Worm (Caenorhabditis elegans) whole organism, L1 larva: ENCODE results near the gene F17C8.7.

Experiments used
- ceh-82 ChIP-seq, 3 experiments: fragments of 150-350 bp in 1 of 3; sonication (generic microtip) in 2 of 3; optimal IDR thresholded peaks; 2 replicates each; lab custom pipeline; 2014 to 2017; ENCODE audit warnings: missing biosample characterization in 3 of 3, missing genetic modification characterization in 3 of 3
- ces-1 ChIP-seq: fragments of 150-350 bp; optimal IDR thresholded peaks from 2 replicates; lab custom pipeline; 2014; ENCODE audit warnings: missing biosample characterization, missing genetic modification reagents, missing genetic modification characterization
- elt-2 ChIP-seq: sonication (generic microtip); optimal IDR thresholded peaks from 2 replicates; lab custom pipeline; 2016; ENCODE audit warnings: missing genetic modification characterization, mild to moderate bottlenecking, inconsistent platforms, missing compliant biosample characterization, missing genetic modification reagents
- jun-1 ChIP-seq: fragments of 150-350 bp; optimal IDR thresholded peaks from 2 replicates; lab custom pipeline; 2014; ENCODE audit warnings: missing biosample characterization, missing genetic modification reagents, missing genetic modification characterization
- lin-39 ChIP-seq: fragments of 150-350 bp; optimal IDR thresholded peaks from 2 replicates; lab custom pipeline; 2014; ENCODE audit warnings: missing biosample characterization, missing genetic modification reagents, missing genetic modification characterization
- lsy-2 ChIP-seq, 2 experiments: fragments of 150-350 bp; optimal IDR thresholded peaks; 2 replicates each; lab custom pipeline; 2014; ENCODE audit warnings: missing biosample characterization in 2 of 2, missing genetic modification characterization in 2 of 2
- mdl-1 ChIP-seq, 2 experiments: fragments of 150-350 bp; optimal IDR thresholded peaks; 2 replicates each; lab custom pipeline; 2014 to 2017; ENCODE audit warnings: missing biosample characterization in 2 of 2, missing genetic modification characterization in 2 of 2, inconsistent platforms in 1 of 2
- mep-1 ChIP-seq: fragments of 150-350 bp; optimal IDR thresholded peaks from 2 replicates; lab custom pipeline; 2014; ENCODE audit warnings: missing biosample characterization, missing genetic modification characterization
- nhr-12 ChIP-seq: sonication (generic microtip); optimal IDR thresholded peaks from 2 replicates; lab custom pipeline; 2017; ENCODE audit warnings: missing biosample characterization, missing genetic modification characterization
- nhr-77 ChIP-seq: fragments of 150-350 bp; optimal IDR thresholded peaks from 2 replicates; lab custom pipeline; 2014; ENCODE audit warnings: missing biosample characterization, missing genetic modification characterization
- skn-1 ChIP-seq: fragments of 150-350 bp; optimal IDR thresholded peaks from 2 replicates; lab custom pipeline; 2014; ENCODE audit warnings: missing biosample characterization, missing genetic modification characterization

DNA sequence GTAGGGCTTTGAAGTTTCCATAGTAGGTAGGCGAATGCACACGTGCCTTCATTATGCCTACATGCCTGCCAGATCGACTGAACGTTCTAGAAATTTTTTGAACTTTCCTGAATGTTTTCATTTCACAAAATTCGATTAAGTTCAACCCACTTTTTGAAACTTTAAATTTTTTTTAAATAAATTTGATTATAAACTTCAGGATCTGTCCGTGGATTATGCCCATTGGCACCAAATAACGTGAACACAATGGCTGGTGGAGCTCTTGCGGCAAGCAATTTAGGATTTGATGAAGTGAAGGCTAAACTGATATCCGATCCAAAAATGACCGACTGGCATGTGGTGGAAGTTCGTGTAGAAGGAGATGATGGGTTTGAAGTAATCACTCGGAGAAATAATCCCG is at the start of gene F17C8.7:
- TF ChIP-seq elt-2: no peak
- TF ChIP-seq ces-1 (GFP tag; lab: Kevin White, UChicago): no peak
- no peak for TF ChIP-seq nhr-77
- no peak for TF ChIP-seq ceh-82 (tag; optimal IDR thresholded peaks at IDR 0.05; lab: Kevin White, UChicago)
- TF ChIP-seq nhr-12 (tag; lab: Kevin White, UChicago): no peak
- no peak for TF ChIP-seq jun-1 (tag; lab: Kevin White, UChicago)
- TF ChIP-seq mep-1 (tag; lab: Kevin White, UChicago): no peak
- no peak for TF ChIP-seq mdl-1 (tag; optimal IDR thresholded peaks at IDR 0.05; lab: Kevin White, UChicago)
- TF ChIP-seq skn-1: no peak
- no peak for TF ChIP-seq lin-39 (tag; lab: Kevin White, UChicago)
- TF ChIP-seq lsy-2 (tag; optimal IDR thresholded peaks at IDR 0.05; lab: Kevin White, UChicago): no peak
